Worm (Caenorhabditis elegans) whole organism, early embryonic: ENCODE data around the gene daf-42.

Experiments
- B0310.2 ChIP-seq: sonication (generic microtip); optimal IDR thresholded peaks from 2 replicates; lab custom pipeline; 2016; ENCODE audit warnings: mild to moderate bottlenecking, missing genetic modification characterization, missing compliant biosample characterization
- aly-1 ChIP-seq: sonication (generic microtip); optimal IDR thresholded peaks from 2 replicates; lab custom pipeline; 2016; ENCODE audit warnings: missing genetic modification characterization, missing compliant biosample characterization
- ama-1 ChIP-seq: fragments of 150-350 bp; optimal IDR thresholded peaks from 2 replicates; lab custom pipeline; 2014
- ceh-36 ChIP-seq: sonication (generic microtip); optimal IDR thresholded peaks from 2 replicates; lab custom pipeline; 2016; ENCODE audit warnings: missing genetic modification characterization, inconsistent platforms, missing compliant biosample characterization
- ets-7 ChIP-seq: sonication (generic microtip); optimal IDR thresholded peaks from 2 replicates; lab custom pipeline; 2016; ENCODE audit warnings: missing genotype, missing genetic modification characterization, missing compliant biosample characterization
- flt-1 ChIP-seq: fragments of 200-800 bp; sonication (Bioruptor generic); IDR thresholded peaks from 2 replicates; pipeline ENCODE4 v1.3.6; 2022; ENCODE audit warnings: missing genetic modification characterization, missing compliant biosample characterization
- hmg-4 ChIP-seq: fragments of 200-800 bp; sonication (Bioruptor generic); optimal IDR thresholded peaks from 2 replicates; lab custom pipeline; 2018; ENCODE audit warnings: mild to moderate bottlenecking, missing genetic modification characterization, missing compliant biosample characterization
- scrt-1 ChIP-seq: fragments of 200-800 bp; sonication (Bioruptor generic); IDR thresholded peaks from 2 replicates; pipeline ENCODE4 v1.3.6; 2022; ENCODE audit warnings: missing genetic modification characterization, missing compliant biosample characterization
- tbx-11 ChIP-seq: fragments of 200-800 bp; sonication (Bioruptor generic); IDR thresholded peaks from 2 replicates; pipeline ENCODE4 v1.3.6; 2022; ENCODE audit warnings: missing genetic modification characterization, missing compliant biosample characterization
- tra-4 ChIP-seq: sonication (generic microtip); optimal IDR thresholded peaks from 2 replicates; lab custom pipeline; 2017; ENCODE audit warnings: missing genetic modification characterization, missing compliant biosample characterization

DNA sequence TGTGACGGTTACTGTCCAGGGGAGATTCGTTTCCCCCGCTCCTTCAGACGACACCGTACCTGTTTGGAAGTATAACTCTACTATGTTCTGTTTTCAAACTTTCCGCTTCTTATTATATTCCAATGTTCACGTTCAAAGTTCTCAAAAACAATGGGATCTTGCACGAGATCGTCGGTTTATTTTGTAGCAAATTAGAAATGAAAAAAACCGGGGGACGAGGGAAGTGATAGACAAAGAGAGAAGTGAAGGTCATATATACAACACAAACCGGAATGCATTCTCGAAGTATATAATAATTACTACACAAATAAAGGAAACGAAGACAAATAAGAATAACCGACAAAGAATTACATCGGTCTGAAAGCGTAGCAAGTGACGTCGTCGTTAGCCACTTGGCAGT, 37.0 kb downstream of the daf-42 start:
- TF ChIP-seq tbx-11 (GFP tag; lab: Robert Waterston, UW) (no peak), ceh-36 (no peak), ets-7 (tag; lab: Kevin White, UChicago) (no peak), B0310.2 (tag; lab: Kevin White, UChicago) (no peak), flt-1 (GFP tag; lab: Robert Waterston, UW) (no peak), scrt-1 (GFP tag; lab: Robert Waterston, UW) (no peak), hmg-4 (GFP tag; lab: Kevin White, UChicago) (no peak), ama-1 (lab: Kevin White, UChicago) (no peak), aly-1 (tag; lab: Kevin White, UChicago) (no peak), tra-4 (no peak)
